Worm (Caenorhabditis elegans): Measurements from ENCODE around the gene F08H9.3.

F08H9.3 gene

ce11 chrV:14422317-14422716 lies 40.8 kb downstream of the F08H9.3 start, which contains the start of gene pas-1 (continued):
- TF ChIP-seq ztf-6 (GFP tag; IDR thresholded peaks at IDR 0.05) (no peak), lin-40 (tag; optimal IDR thresholded peaks at IDR 0.05) (no peak), chd-7 (tag; optimal IDR thresholded peaks at IDR 0.05) (peak; percentile 57), athp-1 (tag; optimal IDR thresholded peaks at IDR 0.05) (peak; percentile 17), ztf-26 (tag; optimal IDR thresholded peaks at IDR 0.05) (no peak), mcd-1 (GFP tag; IDR thresholded peaks at IDR 0.05) (peak; percentile 37; the same call in 1 of the 2 replicates), F55B11.4 (tag; optimal IDR thresholded peaks at IDR 0.05; ENCODE audit: borderline replicate concordance, insufficient read depth) (no peak)

DNA sequence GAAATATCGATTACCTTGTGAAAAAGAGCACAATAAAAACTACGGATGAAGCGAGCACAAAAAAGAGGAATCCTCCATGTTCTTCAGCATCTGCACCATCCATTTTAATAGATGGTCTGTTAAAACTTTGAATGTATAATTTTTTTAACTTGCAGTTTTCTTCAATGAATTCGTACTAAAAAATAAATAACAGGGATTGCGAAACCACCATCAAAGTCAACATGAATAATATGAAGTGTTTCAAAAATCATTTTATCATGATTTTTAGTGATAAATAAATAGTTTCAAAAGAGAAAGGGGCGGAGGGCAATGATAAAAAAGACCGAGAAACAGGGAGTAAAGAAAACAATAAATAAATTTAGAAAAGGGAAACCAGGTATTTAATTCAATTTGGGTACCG lies 41.8 kb downstream of the F08H9.3 start, which contains the start of gene dhs-22:
TSS of gene dhs-22 (minus strand) at position 116 of the 400 bp plus-strand sequence.
- TF ChIP-seq B0035.1 (tag; optimal IDR thresholded peaks at IDR 0.05) = no peak
- peak; percentile 1; the same call in 1 of the 2 replicates for TF ChIP-seq hsf-1 (GFP tag; IDR thresholded peaks at IDR 0.05)
- TF ChIP-seq ama-1 (optimal IDR thresholded peaks at IDR 0.05) = no peak
- TF ChIP-seq ama-1 (GFP tag; optimal IDR thresholded peaks at IDR 0.05) = no peak
- TF ChIP-seq ZK185.1 (tag; optimal IDR thresholded peaks at IDR 0.05; ENCODE audit: poor library complexity, severe bottlenecking) = no peak
- TF ChIP-seq ccch-3 (GFP tag; optimal IDR thresholded peaks at IDR 0.05) = no peak
- no peak for TF ChIP-seq sdz-38 (tag; optimal IDR thresholded peaks at IDR 0.05)
- peak; percentile 4 for TF ChIP-seq snpc-1.1 (tag; optimal IDR thresholded peaks at IDR 0.05; ENCODE audit: insufficient read depth)
- TF ChIP-seq ztf-28 (GFP tag; IDR thresholded peaks at IDR 0.05) = no peak
- no peak for TF ChIP-seq F39B2.1 (GFP tag; IDR thresholded peaks at IDR 0.05)
- no peak for TF ChIP-seq attf-6 (GFP tag; IDR thresholded peaks at IDR 0.05)
- 0 out of 2 replicates have a peak, but pooled peaks have one; percentile 17 for TF ChIP-seq hmg-1.2 (GFP tag; IDR thresholded peaks at IDR 0.05)
- TF ChIP-seq ztf-25 (GFP tag; IDR thresholded peaks at IDR 0.05) = no peak
- TF ChIP-seq aptf-2 (GFP tag; conservative IDR thresholded peaks at IDR 0.05) = no peak
- no peak for TF ChIP-seq unc-130 (GFP tag; optimal IDR thresholded peaks at IDR 0.05)
- no peak for TF ChIP-seq chd-7 (tag; optimal IDR thresholded peaks at IDR 0.05)
- TF ChIP-seq bed-1 (GFP tag; IDR thresholded peaks at IDR 0.05) = no peak
- no peak for TF ChIP-seq hlh-26 (GFP tag; conservative IDR thresholded peaks at IDR 0.05)
- TF ChIP-seq B0261.1 (tag; optimal IDR thresholded peaks at IDR 0.05) = no peak
- peak; percentile 57; the same call in 1 of the 2 replicates for TF ChIP-seq cebp-1 (GFP tag; IDR thresholded peaks at IDR 0.05)
- peak; percentile 73 for TF ChIP-seq cebp-1 (tag; optimal IDR thresholded peaks at IDR 0.05)
- TF ChIP-seq dpl-1 (GFP tag; optimal IDR thresholded peaks at IDR 0.05) = no peak
- TF ChIP-seq C06A6.2 (GFP tag; conservative IDR thresholded peaks at IDR 0.05) = no peak
- TF ChIP-seq ztf-6 (GFP tag; IDR thresholded peaks at IDR 0.05) = no peak
- 0 out of 2 replicates have a peak, but pooled peaks have one; percentile 48 for TF ChIP-seq ceh-100 (GFP tag; IDR thresholded peaks at IDR 0.05)
- no peak for TF ChIP-seq dpff-1 (tag; optimal IDR thresholded peaks at IDR 0.05)
- no peak for TF ChIP-seq F23B12.7 (tag; optimal IDR thresholded peaks at IDR 0.05; ENCODE audit: insufficient read depth)
- TF ChIP-seq madf-6 (GFP tag; IDR thresholded peaks at IDR 0.05) = peak; percentile 55

DNA sequence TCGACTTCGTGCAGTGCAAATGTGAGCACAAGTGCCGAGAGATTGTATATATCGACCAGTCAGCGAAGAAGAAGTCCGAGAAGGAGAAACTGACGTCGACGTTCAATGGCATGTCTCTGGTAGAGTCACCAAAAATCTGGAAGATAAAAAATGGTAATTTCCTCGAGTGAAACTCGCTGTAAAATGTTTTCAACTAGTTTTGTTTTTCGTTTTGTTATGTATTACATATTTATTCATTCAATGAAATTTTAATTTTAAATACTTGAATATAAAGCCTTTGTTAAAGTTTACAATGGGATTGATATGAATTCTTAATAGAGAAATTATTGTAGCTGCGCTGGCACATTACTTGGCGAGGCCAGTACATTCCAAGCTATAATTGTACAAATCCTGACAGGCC lies 43.3 kb downstream of the F08H9.3 start:
- TF ChIP-seq dpl-1 (GFP tag; optimal IDR thresholded peaks at IDR 0.05) (no peak), lsl-1 (GFP tag; optimal IDR thresholded peaks at IDR 0.05) (no peak), pbrm-1 (GFP tag; IDR thresholded peaks at IDR 0.05) (peak; percentile 51; the same call in 1 of the 2 replicates), hmg-20 (GFP tag; IDR thresholded peaks at IDR 0.05) (no peak), rcor-1 (GFP tag; IDR thresholded peaks at IDR 0.05) (no peak), unc-130 (GFP tag; optimal IDR thresholded peaks at IDR 0.05) (no peak), lin-26 (GFP tag; IDR thresholded peaks at IDR 0.05) (no peak), snpc-1.3 (tag; optimal IDR thresholded peaks at IDR 0.05; ENCODE audit: insufficient read depth) (no peak), hlh-26 (GFP tag; conservative IDR thresholded peaks at IDR 0.05) (no peak), hrde-1 (tag; optimal IDR thresholded peaks at IDR 0.05; ENCODE audit: borderline replicate concordance) (peak; percentile 77), aptf-2 (GFP tag; conservative IDR thresholded peaks at IDR 0.05) (no peak), hmg-1.2 (GFP tag; IDR thresholded peaks at IDR 0.05) (no peak), Y67H2A.10 (GFP tag; conservative IDR thresholded peaks at IDR 0.05) (no peak), him-1 (tag; optimal IDR thresholded peaks at IDR 0.05) (no peak), rec-8 (tag; optimal IDR thresholded peaks at IDR 0.05) (peak in 1 of 2 experiments; percentile 32), mcd-1 (GFP tag; IDR thresholded peaks at IDR 0.05) (no peak; the same call in 1 of the 2 replicates), cebp-1 (GFP tag; IDR thresholded peaks at IDR 0.05) (no peak), cebp-1 (tag; optimal IDR thresholded peaks at IDR 0.05) (peak; percentile 8), Y53G8AR.9 (GFP tag; conservative IDR thresholded peaks at IDR 0.05) (no peak; the same call in 1 of the 2 replicates), efl-1 (GFP tag; optimal IDR thresholded peaks at IDR 0.05) (no peak)

Data from whole organism, young adult.